Fruit fly (Drosophila melanogaster): ENCODE data around the gene CG11585.

Gene CG11585

dm6 chrX:14226093-14226492 lies 36.8 kb downstream of the CG11585 start, which contains the start of gene mRpL38 (continued):
- TF ChIP-seq gcm (GFP tag; optimal IDR thresholded peaks at IDR 0.05) (no peak), CG31441 (GFP tag; IDR thresholded peaks at IDR 0.05) (no peak), BEAF-32 (GFP tag; optimal IDR thresholded peaks at IDR 0.05) (peak; percentile 49), seq (GFP tag; IDR thresholded peaks at IDR 0.05) (no peak), Gug (GFP tag; IDR thresholded peaks at IDR 0.05) (no peak), Gsc (GFP tag; IDR thresholded peaks at IDR 0.05) (no peak), stwl (tag; optimal IDR thresholded peaks at IDR 0.05) (peak; percentile 41), CG10267 (tag; optimal IDR thresholded peaks at IDR 0.05) (no peak), vnd (GFP tag; IDR thresholded peaks at IDR 0.05; ENCODE audit: partially characterized antibody) (no peak), ato (GFP tag; IDR thresholded peaks at IDR 0.05; ENCODE audit: partially characterized antibody) (no peak), yki (optimal IDR thresholded peaks at IDR 0.05) (no peak), Scr (GFP tag; IDR thresholded peaks at IDR 0.05; ENCODE audit: partially characterized antibody) (peak; percentile 17), Six4 (GFP tag; optimal IDR thresholded peaks at IDR 0.05) (no peak), Opbp (GFP tag; IDR thresholded peaks at IDR 0.05; ENCODE audit: partially characterized antibody) (peak; percentile 30; the same call in 1 of the 3 replicates), CG3281 (GFP tag; optimal IDR thresholded peaks at IDR 0.05) (no peak), Poxn (GFP tag; IDR thresholded peaks at IDR 0.05) (no peak), repo (GFP tag; optimal IDR thresholded peaks at IDR 0.05) (no peak), cg (GFP tag; optimal IDR thresholded peaks at IDR 0.05) (no peak), CG14710 (tag; optimal IDR thresholded peaks at IDR 0.05) (peak; percentile 0), onecut (GFP tag; IDR thresholded peaks at IDR 0.05) (no peak), CG2116 (GFP tag; optimal IDR thresholded peaks at IDR 0.05) (peak; percentile 10), zf30C (GFP tag; optimal IDR thresholded peaks at IDR 0.05) (no peak)

dm6 chrX:14227043-14227442 lies 37.7 kb downstream of the CG11585 start:
- no peak for TF ChIP-seq Tbp (GFP tag; optimal IDR thresholded peaks at IDR 0.05)
- TF ChIP-seq CG1024 (GFP tag; IDR thresholded peaks at IDR 0.05) = no peak
- no peak for TF ChIP-seq ac (GFP tag; optimal IDR thresholded peaks at IDR 0.05)
- no peak for TF ChIP-seq wor (GFP tag; IDR thresholded peaks at IDR 0.05)
- TF ChIP-seq sens-2 (GFP tag; IDR thresholded peaks at IDR 0.05) = no peak
- TF ChIP-seq CG15696 (tag; optimal IDR thresholded peaks at IDR 0.05) = no peak
- no peak for TF ChIP-seq NfI (GFP tag; optimal IDR thresholded peaks at IDR 0.05)
- TF ChIP-seq Hr3 (GFP tag; optimal IDR thresholded peaks at IDR 0.05) = no peak
- TF ChIP-seq zen2 (GFP tag; IDR thresholded peaks at IDR 0.05; ENCODE audit: partially characterized antibody) = no peak
- TF ChIP-seq twi (tag; optimal IDR thresholded peaks at IDR 0.05) = no peak
- TF ChIP-seq ci (GFP tag; IDR thresholded peaks at IDR 0.05) = no peak
- TF ChIP-seq CG30020 (tag; optimal IDR thresholded peaks at IDR 0.05) = no peak
- no peak for TF ChIP-seq pfk (GFP tag; optimal IDR thresholded peaks at IDR 0.05)
- no peak for TF ChIP-seq so (GFP tag; IDR thresholded peaks at IDR 0.05)
- TF ChIP-seq Bdp1 (GFP tag; optimal IDR thresholded peaks at IDR 0.05) = no peak
- TF ChIP-seq cas (GFP tag; IDR thresholded peaks at IDR 0.05) = no peak
- no peak for TF ChIP-seq seq (GFP tag; IDR thresholded peaks at IDR 0.05)
- no peak for TF ChIP-seq CG4328 (GFP tag; optimal IDR thresholded peaks at IDR 0.05)

- peak; percentile 79 for TF ChIP-seq CG12659 (GFP tag; optimal IDR thresholded peaks at IDR 0.05)
- peak; percentile 95 for TF ChIP-seq CG16813 (GFP tag; IDR thresholded peaks at IDR 0.05; ENCODE audit: partially characterized antibody)
- TF ChIP-seq Hr51 (GFP tag; optimal IDR thresholded peaks at IDR 0.05) = peak in 1 of 2 experiments; percentile 7
- peak; percentile 56 for TF ChIP-seq CG10267 (tag; optimal IDR thresholded peaks at IDR 0.05)
- no peak for TF ChIP-seq gsb (GFP tag; IDR thresholded peaks at IDR 0.05)
- no peak for TF ChIP-seq Nf-YA (GFP tag; IDR thresholded peaks at IDR 0.05)
- TF ChIP-seq lov (optimal IDR thresholded peaks at IDR 0.05) = no peak
- TF ChIP-seq lov (GFP tag; IDR thresholded peaks at IDR 0.05) = no peak
- peak; percentile 41 for TF ChIP-seq Abd-B (GFP tag; optimal IDR thresholded peaks at IDR 0.05)
- no peak for TF ChIP-seq NK7.1 (GFP tag; optimal IDR thresholded peaks at IDR 0.05)
- TF ChIP-seq Fer1 (GFP tag; optimal IDR thresholded peaks at IDR 0.05) = peak; percentile 46
- peak; percentile 63 for TF ChIP-seq grau (tag; optimal IDR thresholded peaks at IDR 0.05)
- TF ChIP-seq Xrp1 (GFP tag; IDR thresholded peaks at IDR 0.05) = peak; percentile 46; the same call in 1 of the 2 replicates
These were observed 44.6 kb downstream of the CG11585 start, which contains the start of gene CG42271 for dm6 chrX:14233843-14234337. Gene CG42271, minus strand, starts transcription at chrX:14234066.
